Worm (Caenorhabditis elegans) whole organism, late embryonic: Measurements from ENCODE around the gene pho-13.

Experiments
- C08G9.2 ChIP-seq: sonication (generic microtip); optimal IDR thresholded peaks from 2 replicates; lab custom pipeline; 2016; ENCODE audit warnings: mild to moderate bottlenecking, missing genetic modification characterization, moderate library complexity, missing compliant biosample characterization
- K02D7.2 ChIP-seq: sonication (generic microtip); optimal IDR thresholded peaks from 2 replicates; lab custom pipeline; 2017; ENCODE audit warnings: mild to moderate bottlenecking, missing genetic modification characterization, missing compliant biosample characterization
- ceh-14 ChIP-seq: sonication (generic microtip); optimal IDR thresholded peaks from 2 replicates; lab custom pipeline; 2016; ENCODE audit warnings: missing genotype, missing genetic modification characterization, missing compliant biosample characterization
- ceh-31 ChIP-seq: sonication (generic microtip); optimal IDR thresholded peaks from 2 replicates; lab custom pipeline; 2016; ENCODE audit warnings: missing genetic modification characterization, missing compliant biosample characterization
- ceh-48 ChIP-seq: sonication (generic microtip); optimal IDR thresholded peaks from 2 replicates; lab custom pipeline; 2016; ENCODE audit warnings: missing genetic modification characterization, inconsistent platforms, missing compliant biosample characterization
- dmd-4 ChIP-seq: sonication (generic microtip); optimal IDR thresholded peaks from 2 replicates; lab custom pipeline; 2016; ENCODE audit warnings: borderline replicate concordance, missing genetic modification characterization, missing compliant biosample characterization
- hlh-15 ChIP-seq: sonication (generic microtip); optimal IDR thresholded peaks from 2 replicates; lab custom pipeline; 2016; ENCODE audit warnings: missing genetic modification characterization, missing compliant biosample characterization
- npax-4 ChIP-seq: sonication (generic microtip); optimal IDR thresholded peaks from 2 replicates; lab custom pipeline; 2016; ENCODE audit warnings: missing genetic modification characterization, missing compliant biosample characterization
- pax-1 ChIP-seq: fragments of 150-350 bp; optimal IDR thresholded peaks from 2 replicates; lab custom pipeline; 2014; ENCODE audit warnings: missing biosample characterization, missing genetic modification characterization
- pha-4 ChIP-seq: fragments of 150-350 bp; optimal IDR thresholded peaks from 2 replicates; lab custom pipeline; 2018; ENCODE audit warnings: missing biosample characterization, missing genetic modification reagents, missing genetic modification characterization

DNA sequence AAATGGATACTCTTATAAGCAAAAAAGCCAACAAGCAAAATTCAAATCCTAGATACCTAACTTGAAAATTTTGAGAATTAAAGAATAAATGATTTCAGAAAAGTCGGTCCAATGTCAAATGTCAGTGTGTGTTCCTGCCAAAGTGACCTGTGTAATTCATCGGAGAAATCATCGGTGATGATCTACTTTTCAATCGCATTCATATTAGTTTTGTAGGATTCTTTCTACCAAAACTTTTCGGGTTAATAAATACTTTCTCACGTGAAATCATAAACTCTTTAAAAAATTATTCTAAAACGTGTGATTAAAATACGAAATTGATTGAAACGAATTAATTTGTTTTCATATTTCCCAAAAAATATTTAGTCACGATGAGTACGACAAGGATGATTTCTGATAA, 32.2 kb upstream of the pho-13 start, which contains the start of gene F46C5.7:
- TF ChIP-seq C08G9.2 (tag; lab: Kevin White, UChicago) (no peak), ceh-14 (tag; lab: Kevin White, UChicago) (no peak), K02D7.2 (tag; lab: Kevin White, UChicago) (no peak), dmd-4 (tag; lab: Kevin White, UChicago) (no peak), pha-4 (tag; lab: Kevin White, UChicago) (no peak), hlh-15 (tag; lab: Kevin White, UChicago) (no peak), pax-1 (no peak), ceh-48 (no peak), ceh-31 (no peak), npax-4 (tag; lab: Kevin White, UChicago) (no peak)
